Worm (Caenorhabditis elegans): Measurements from ENCODE around the gene Y59C2A.2.

ce11 chrII:2166376-2166775 is 37.6 kb downstream of the Y59C2A.2 start, which contains the start of gene C33C12.4:
- no peak for TF ChIP-seq nhr-76 (tag; optimal IDR thresholded peaks at IDR 0.05)
- TF ChIP-seq lin-32 (GFP tag; optimal IDR thresholded peaks at IDR 0.05) = no peak
- TF ChIP-seq pha-4 (tag; optimal IDR thresholded peaks at IDR 0.05) = no peak
- TF ChIP-seq snpc-4 (tag; optimal IDR thresholded peaks at IDR 0.05) = no peak
- TF ChIP-seq sptf-1 (tag; optimal IDR thresholded peaks at IDR 0.05) = no peak
- no peak for TF ChIP-seq nhr-28 (tag; optimal IDR thresholded peaks at IDR 0.05)
- TF ChIP-seq unc-120 (tag; optimal IDR thresholded peaks at IDR 0.05; ENCODE audit: poor library complexity, severe bottlenecking) = no peak
- no peak for TF ChIP-seq nhr-237 (tag; optimal IDR thresholded peaks at IDR 0.05)
- no peak for TF ChIP-seq nhr-12 (tag; optimal IDR thresholded peaks at IDR 0.05)
- TF ChIP-seq unc-62 (GFP tag; optimal IDR thresholded peaks at IDR 0.05) = no peak
- TF ChIP-seq lsy-2 (tag; optimal IDR thresholded peaks at IDR 0.05) = no peak

Measured in whole organism, mixed stage, embryonic.